Fruit fly (Drosophila melanogaster): Measurements from ENCODE around the gene Swt1.

Gene Swt1

DNA sequence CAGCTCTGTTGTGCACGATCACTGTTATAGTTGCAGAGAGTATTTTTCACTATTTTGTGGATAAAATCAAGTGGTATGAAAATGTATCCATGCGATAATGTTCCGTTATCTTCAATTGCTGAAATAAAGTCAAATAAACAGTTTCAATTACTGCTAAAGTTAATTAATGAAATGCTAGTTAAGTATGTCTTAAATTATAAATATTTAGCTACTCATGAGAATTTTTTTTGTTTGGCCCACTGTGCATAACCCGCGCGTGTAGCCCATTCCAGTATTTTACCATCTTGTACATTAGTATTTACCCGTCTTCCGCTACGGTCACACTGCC lies 4.9 kb downstream of the Swt1 start, which contains the start of gene Ada3 (continued):
- TF ChIP-seq fd3F (GFP tag; optimal IDR thresholded peaks at IDR 0.05) = peak; percentile 46
- peak; percentile 77 for TF ChIP-seq CG9817 (tag; optimal IDR thresholded peaks at IDR 0.05)
- peak; percentile 67 for TF ChIP-seq trem (tag; optimal IDR thresholded peaks at IDR 0.05)
- peak; percentile 75 for TF ChIP-seq HLH54F (GFP tag; optimal IDR thresholded peaks at IDR 0.05)
- peak; percentile 52 for TF ChIP-seq CG4854 (GFP tag; optimal IDR thresholded peaks at IDR 0.05)
- no peak for TF ChIP-seq nerfin-2 (GFP tag; IDR thresholded peaks at IDR 0.05; ENCODE audit: partially characterized antibody)
- TF ChIP-seq sd (tag; optimal IDR thresholded peaks at IDR 0.05) = peak; percentile 59
- TF ChIP-seq CG4617 (GFP tag; optimal IDR thresholded peaks at IDR 0.05; ENCODE audit: borderline replicate concordance) = peak; percentile 79
- peak; percentile 37 for TF ChIP-seq CG9876 (GFP tag; optimal IDR thresholded peaks at IDR 0.05)
- TF ChIP-seq onecut (GFP tag; IDR thresholded peaks at IDR 0.05) = peak; percentile 37; the same call in 1 of the 2 replicates
- TF ChIP-seq bbx (GFP tag; IDR thresholded peaks at IDR 0.05; ENCODE audit: partially characterized antibody) = no peak
- TF ChIP-seq CG6272 (GFP tag; IDR thresholded peaks at IDR 0.05) = peak; percentile 42
- TF ChIP-seq B-H2 (GFP tag; optimal IDR thresholded peaks at IDR 0.05) = peak; percentile 59
- TF ChIP-seq Adf1 (GFP tag; IDR thresholded peaks at IDR 0.05) = 0 out of 2 replicates have a peak, but pooled peaks have one; percentile 15
- no peak for TF ChIP-seq HmgD (GFP tag; optimal IDR thresholded peaks at IDR 0.05)
- peak; percentile 34 for TF ChIP-seq sqz (GFP tag; optimal IDR thresholded peaks at IDR 0.05)
- TF ChIP-seq CG11085 (GFP tag; IDR thresholded peaks at IDR 0.05) = peak; percentile 46
- TF ChIP-seq shn (GFP tag; optimal IDR thresholded peaks at IDR 0.05) = peak; percentile 70
- peak; percentile 61 for TF ChIP-seq crc (GFP tag; optimal IDR thresholded peaks at IDR 0.05)
- TF ChIP-seq Ptx1 (GFP tag; IDR thresholded peaks at IDR 0.05) = peak; percentile 75
- TF ChIP-seq unpg (GFP tag; optimal IDR thresholded peaks at IDR 0.05) = peak; percentile 71
- TF ChIP-seq C15 (GFP tag; IDR thresholded peaks at IDR 0.05) = peak; percentile 52; the same call in 1 of the 3 replicates
- peak; percentile 87 for TF ChIP-seq CG30403 (GFP tag; optimal IDR thresholded peaks at IDR 0.05)
- TF ChIP-seq lola (GFP tag; optimal IDR thresholded peaks at IDR 0.05) = peak in 1 of 3 experiments; percentile 73
- TF ChIP-seq NFAT (GFP tag; IDR thresholded peaks at IDR 0.05) = peak; percentile 75
- TF ChIP-seq zen (tag; optimal IDR thresholded peaks at IDR 0.05) = peak; percentile 58
- TF ChIP-seq ac (GFP tag; optimal IDR thresholded peaks at IDR 0.05) = no peak
- peak; percentile 51 for TF ChIP-seq CG9437 (GFP tag; optimal IDR thresholded peaks at IDR 0.05)
- peak; percentile 48 for TF ChIP-seq cwo (GFP tag; optimal IDR thresholded peaks at IDR 0.05)
- TF ChIP-seq phol (tag; optimal IDR thresholded peaks at IDR 0.05) = peak; percentile 83
- TF ChIP-seq CG13296 (GFP tag; optimal IDR thresholded peaks at IDR 0.05) = peak; percentile 66
- peak; percentile 66 for TF ChIP-seq E2f2 (GFP tag; IDR thresholded peaks at IDR 0.05)
- TF ChIP-seq CG3281 (GFP tag; optimal IDR thresholded peaks at IDR 0.05) = peak; percentile 81
- peak; percentile 77 for TF ChIP-seq CG16863 (GFP tag; optimal IDR thresholded peaks at IDR 0.05)
- peak; percentile 75 for TF ChIP-seq dm (GFP tag; optimal IDR thresholded peaks at IDR 0.05)
- TF ChIP-seq Sox100B (GFP tag; optimal IDR thresholded peaks at IDR 0.05) = peak; percentile 71
- TF ChIP-seq dpn (GFP tag; optimal IDR thresholded peaks at IDR 0.05) = peak; percentile 76 to 81
- peak; percentile 62 for TF ChIP-seq CG4404 (GFP tag; IDR thresholded peaks at IDR 0.05)
- TF ChIP-seq gsb (GFP tag; IDR thresholded peaks at IDR 0.05) = no peak
- TF ChIP-seq lmd (GFP tag; IDR thresholded peaks at IDR 0.05) = peak; percentile 80
- peak; percentile 69 for TF ChIP-seq CG15269 (tag; optimal IDR thresholded peaks at IDR 0.05)
- no peak for TF ChIP-seq CTCF (GFP tag; optimal IDR thresholded peaks at IDR 0.05)
- peak; percentile 27 for TF ChIP-seq kay (GFP tag; optimal IDR thresholded peaks at IDR 0.05)
- peak; percentile 67 for TF ChIP-seq nerfin-1 (tag; optimal IDR thresholded peaks at IDR 0.05)
- TF ChIP-seq CG8281 (tag; optimal IDR thresholded peaks at IDR 0.05) = peak; percentile 6
- peak; percentile 57 for TF ChIP-seq CG17385 (GFP tag; optimal IDR thresholded peaks at IDR 0.05)
- peak; percentile 51 for TF ChIP-seq ttk (GFP tag; IDR thresholded peaks at IDR 0.05)
- no peak for TF ChIP-seq kni (GFP tag; optimal IDR thresholded peaks at IDR 0.05)
- peak; percentile 53 for TF ChIP-seq CG18011 (GFP tag; optimal IDR thresholded peaks at IDR 0.05)
- peak; percentile 37; the same call in 1 of the 2 replicates for TF ChIP-seq H2.0 (GFP tag; IDR thresholded peaks at IDR 0.05)
- TF ChIP-seq CG10654 (GFP tag; optimal IDR thresholded peaks at IDR 0.05) = peak; percentile 52

Data from whole organism, embryonic.